Fruit fly (Drosophila melanogaster) whole organism, embryonic: ENCODE measurements around the gene CG7860.

Source experiments
- Ada2b ChIP-seq: fragments of 200-800 bp; sonication (Bioruptor generic); IDR thresholded peaks from 2 replicates; pipeline ENCODE4 v1.3.6; 2022; ENCODE audit warnings: missing biosample characterization, missing genetic modification characterization
- Adf1 ChIP-seq: fragments of 200-800 bp; sonication (Bioruptor generic); IDR thresholded peaks from 2 replicates; pipeline ENCODE4 v1.3.6; 2022; ENCODE audit warnings: missing biosample characterization, missing genetic modification characterization
- Aef1 ChIP-seq: fragments of 200-800 bp; sonication (Bioruptor generic); IDR thresholded peaks from 3 replicates; pipeline ENCODE4 v1.3.6; 2022; ENCODE audit warnings: missing biosample characterization, missing genetic modification characterization
- BEAF-32 ChIP-seq: fragments of 200-800 bp; sonication (Bioruptor generic); optimal IDR thresholded peaks from 3 replicates; lab custom pipeline; 2017; ENCODE audit warnings: missing biosample characterization, missing genetic modification characterization, mild to moderate bottlenecking, moderate library complexity, missing genetic modification reagents
- Bgb ChIP-seq: fragments of 200-800 bp; sonication (Bioruptor generic); IDR thresholded peaks from 2 replicates; pipeline ENCODE4 v1.3.6; 2022; ENCODE audit warnings: missing biosample characterization, missing genetic modification characterization; ENCODE audit not compliant: partially characterized antibody
- CG13123 ChIP-seq: fragments of 200-800 bp; sonication (Bioruptor generic); optimal IDR thresholded peaks from 2 replicates; lab custom pipeline; 2016; ENCODE audit warnings: missing biosample characterization, missing genetic modification characterization
- CG15269 ChIP-seq: fragments of 200-800 bp; sonication (Bioruptor generic); optimal IDR thresholded peaks from 2 replicates; lab custom pipeline; 2018; ENCODE audit warnings: missing biosample characterization, mild to moderate bottlenecking, missing genetic modification characterization, moderate library complexity
- CG1529 ChIP-seq: fragments of 200-800 bp; sonication (Bioruptor generic); optimal IDR thresholded peaks from 3 replicates; lab custom pipeline; 2018; ENCODE audit warnings: missing biosample characterization, missing genetic modification characterization
- CG15601 ChIP-seq: fragments of 200-800 bp; sonication (Bioruptor generic); optimal IDR thresholded peaks from 3 replicates; lab custom pipeline; 2019; ENCODE audit warnings: missing biosample characterization, mild to moderate bottlenecking, missing genetic modification characterization, moderate library complexity
- CG17802 ChIP-seq: fragments of 200-800 bp; sonication (Bioruptor generic); optimal IDR thresholded peaks from 2 replicates; lab custom pipeline; 2018; ENCODE audit warnings: missing biosample characterization, mild to moderate bottlenecking, missing genetic modification characterization, moderate library complexity
- CG18476 ChIP-seq: fragments of 200-800 bp; sonication (Bioruptor generic); optimal IDR thresholded peaks from 2 replicates; lab custom pipeline; 2016; ENCODE audit warnings: missing biosample characterization, mild to moderate bottlenecking, missing genetic modification characterization
- CG18619 ChIP-seq: fragments of 200-800 bp; sonication (Bioruptor generic); optimal IDR thresholded peaks from 3 replicates; lab custom pipeline; 2017; ENCODE audit warnings: missing biosample characterization, mild to moderate bottlenecking, missing genetic modification characterization
- CG32532 ChIP-seq: fragments of 200-800 bp; sonication (Bioruptor generic); IDR thresholded peaks from 2 replicates; pipeline ENCODE4 v1.3.6; 2022; ENCODE audit warnings: missing biosample characterization, missing genetic modification characterization
- CG33213 ChIP-seq: fragments of 200-800 bp; sonication (Bioruptor generic); optimal IDR thresholded peaks from 3 replicates; lab custom pipeline; 2016; ENCODE audit warnings: missing biosample characterization, missing genetic modification characterization
- CG3995 ChIP-seq: fragments of 200-800 bp; sonication (Bioruptor generic); optimal IDR thresholded peaks from 3 replicates; lab custom pipeline; 2016; ENCODE audit warnings: missing biosample characterization, missing genetic modification characterization
- CG4360 ChIP-seq: fragments of 200-800 bp; sonication (Bioruptor generic); IDR thresholded peaks from 2 replicates; pipeline ENCODE4 v1.3.6; 2022; ENCODE audit warnings: missing biosample characterization, missing genetic modification characterization
- CG4707 ChIP-seq: fragments of 200-800 bp; sonication (Bioruptor generic); optimal IDR thresholded peaks from 2 replicates; lab custom pipeline; 2018; ENCODE audit warnings: missing biosample characterization, mild to moderate bottlenecking, missing genetic modification characterization, moderate library complexity
- CG5953 ChIP-seq: fragments of 200-800 bp; sonication (Bioruptor generic); IDR thresholded peaks from 2 replicates; pipeline ENCODE4 v1.3.6; 2022; ENCODE audit warnings: missing biosample characterization, missing genetic modification characterization
- CG6654 ChIP-seq: fragments of 200-800 bp; sonication (Bioruptor generic); optimal IDR thresholded peaks from 2 replicates; lab custom pipeline; 2017; ENCODE audit warnings: missing biosample characterization, mild to moderate bottlenecking, missing genetic modification characterization
- CG7556 ChIP-seq: fragments of 200-800 bp; sonication (Bioruptor generic); optimal IDR thresholded peaks from 2 replicates; lab custom pipeline; 2017; ENCODE audit warnings: missing biosample characterization, mild to moderate bottlenecking, missing genetic modification characterization
- CG7839 ChIP-seq: fragments of 200-800 bp; sonication (Bioruptor generic); optimal IDR thresholded peaks from 3 replicates; lab custom pipeline; 2018; ENCODE audit warnings: missing biosample characterization, mild to moderate bottlenecking, missing genetic modification characterization, moderate library complexity
- CG7963 ChIP-seq: fragments of 200-800 bp; sonication (Bioruptor generic); IDR thresholded peaks from 3 replicates; pipeline ENCODE4 v1.3.6; 2022; ENCODE audit warnings: missing biosample characterization, missing genetic modification characterization; ENCODE audit not compliant: partially characterized antibody
- CG8359 ChIP-seq: fragments of 200-800 bp; sonication (Bioruptor generic); optimal IDR thresholded peaks from 2 replicates; lab custom pipeline; 2017; ENCODE audit warnings: missing biosample characterization, mild to moderate bottlenecking, missing genetic modification characterization, borderline replicate concordance
- Ets65A ChIP-seq: fragments of 200-800 bp; sonication (Bioruptor generic); peaks from one replicate; lab custom pipeline; 2016; ENCODE audit warnings: missing biosample characterization, missing genetic modification characterization
- Gug ChIP-seq: fragments of 200-800 bp; sonication (Bioruptor generic); IDR thresholded peaks from 4 replicates; pipeline ENCODE4 v1.3.6; 2022; ENCODE audit warnings: missing biosample characterization, missing genetic modification characterization
- H15 ChIP-seq: fragments of 200-800 bp; sonication (Bioruptor generic); IDR thresholded peaks from 3 replicates; pipeline ENCODE4 v1.3.6; 2022; ENCODE audit warnings: missing biosample characterization, missing genetic modification characterization
- Mad ChIP-seq: fragments of 200-800 bp; sonication (Bioruptor generic); optimal IDR thresholded peaks from 2 replicates; lab custom pipeline; 2016; ENCODE audit warnings: missing biosample characterization, missing genetic modification characterization
- Mes4 ChIP-seq: fragments of 200-800 bp; sonication (Bioruptor generic); optimal IDR thresholded peaks from 2 replicates; lab custom pipeline; 2016; ENCODE audit warnings: missing biosample characterization, missing genetic modification characterization
- Neu2 ChIP-seq: fragments of 200-800 bp; sonication (Bioruptor generic); optimal IDR thresholded peaks from 3 replicates; lab custom pipeline; 2016; ENCODE audit warnings: missing biosample characterization, missing genetic modification characterization, borderline replicate concordance
- Nf-YC ChIP-seq: fragments of 200-800 bp; optimal IDR thresholded peaks from 3 replicates; lab custom pipeline; 2019; ENCODE audit warnings: missing biosample characterization, mild to moderate bottlenecking, missing genetic modification characterization, moderate library complexity
- Pdp1 ChIP-seq, 2 experiments: fragments of 200-800 bp; sonication (Bioruptor generic); optimal IDR thresholded peaks; 3 replicates each; lab custom pipeline; 2016; ENCODE audit warnings: missing biosample characterization in 2 of 2, missing genetic modification characterization in 2 of 2, mild to moderate bottlenecking in 1 of 2, moderate library complexity in 1 of 2
- Rfx ChIP-seq: fragments of 200-800 bp; sonication (Bioruptor generic); IDR thresholded peaks from 2 replicates; pipeline ENCODE4 v1.3.6; 2022; ENCODE audit warnings: missing biosample characterization, missing genetic modification characterization
- Spps ChIP-seq: fragments of 200-800 bp; sonication (Bioruptor generic); optimal IDR thresholded peaks from 2 replicates; lab custom pipeline; 2018; ENCODE audit warnings: missing biosample characterization, mild to moderate bottlenecking, missing genetic modification characterization
- Vsx1 ChIP-seq: fragments of 200-800 bp; sonication (Bioruptor generic); optimal IDR thresholded peaks from 2 replicates; lab custom pipeline; 2017; ENCODE audit warnings: missing biosample characterization, mild to moderate bottlenecking, missing genetic modification characterization, missing genetic modification reagents
- abd-A ChIP-seq: fragments of 200-800 bp; sonication (Bioruptor generic); optimal IDR thresholded peaks from 3 replicates; lab custom pipeline; 2019; ENCODE audit warnings: missing biosample characterization, mild to moderate bottlenecking, missing genetic modification characterization, moderate library complexity
- az2 ChIP-seq: fragments of 200-800 bp; sonication (Bioruptor generic); optimal IDR thresholded peaks from 3 replicates; lab custom pipeline; 2016; ENCODE audit warnings: missing biosample characterization, missing genetic modification characterization
- cg ChIP-seq: fragments of 200-800 bp; sonication (Bioruptor generic); optimal IDR thresholded peaks from 3 replicates; lab custom pipeline; 2019; ENCODE audit warnings: missing biosample characterization, mild to moderate bottlenecking, missing genetic modification characterization, moderate library complexity
- chif ChIP-seq, 2 experiments: fragments of 200-800 bp; sonication (Bioruptor generic); optimal IDR thresholded peaks; 3 replicates each; lab custom pipeline; 2016; ENCODE audit warnings: missing biosample characterization in 2 of 2, missing genetic modification characterization in 2 of 2
- dimm ChIP-seq: fragments of 200-800 bp; sonication (Bioruptor generic); IDR thresholded peaks from 2 replicates; pipeline ENCODE4 v1.3.6; 2022; ENCODE audit warnings: missing biosample characterization, missing genetic modification characterization
- exex ChIP-seq: fragments of 200-800 bp; sonication (Bioruptor generic); optimal IDR thresholded peaks from 4 replicates; lab custom pipeline; 2018; ENCODE audit warnings: missing biosample characterization, mild to moderate bottlenecking, missing genetic modification characterization, moderate library complexity
- hth ChIP-seq: fragments of >200 bp; optimal IDR thresholded peaks from 2 replicates; lab custom pipeline; 2017; ENCODE audit warnings: inconsistent platforms
- maf-S ChIP-seq: fragments of 200-800 bp; sonication (Bioruptor generic); optimal IDR thresholded peaks from 2 replicates; lab custom pipeline; 2016; ENCODE audit warnings: missing biosample characterization, missing genetic modification characterization
- nerfin-2 ChIP-seq: fragments of 200-800 bp; sonication (Bioruptor generic); IDR thresholded peaks from 2 replicates; pipeline ENCODE4 v1.3.6; 2022; ENCODE audit warnings: missing biosample characterization, missing genetic modification characterization; ENCODE audit not compliant: partially characterized antibody
- repo ChIP-seq: fragments of 200-800 bp; sonication (Bioruptor generic); optimal IDR thresholded peaks from 2 replicates; lab custom pipeline; 2016; ENCODE audit warnings: missing biosample characterization, missing genetic modification characterization
- sens-2 ChIP-seq: fragments of 200-800 bp; sonication (Bioruptor generic); IDR thresholded peaks from 2 replicates; pipeline ENCODE4 v1.3.6; 2022; ENCODE audit warnings: missing biosample characterization, missing genetic modification characterization
- trem ChIP-seq: fragments of 200-800 bp; optimal IDR thresholded peaks from 3 replicates; lab custom pipeline; 2019; ENCODE audit warnings: missing biosample characterization, mild to moderate bottlenecking, missing genetic modification characterization, moderate library complexity
- unc-4 ChIP-seq: fragments of 200-800 bp; sonication (Bioruptor generic); IDR thresholded peaks from 2 replicates; pipeline ENCODE4 v1.3.6; 2022; ENCODE audit warnings: missing biosample characterization, missing genetic modification characterization; ENCODE audit not compliant: partially characterized antibody

Gene CG7860

DNA sequence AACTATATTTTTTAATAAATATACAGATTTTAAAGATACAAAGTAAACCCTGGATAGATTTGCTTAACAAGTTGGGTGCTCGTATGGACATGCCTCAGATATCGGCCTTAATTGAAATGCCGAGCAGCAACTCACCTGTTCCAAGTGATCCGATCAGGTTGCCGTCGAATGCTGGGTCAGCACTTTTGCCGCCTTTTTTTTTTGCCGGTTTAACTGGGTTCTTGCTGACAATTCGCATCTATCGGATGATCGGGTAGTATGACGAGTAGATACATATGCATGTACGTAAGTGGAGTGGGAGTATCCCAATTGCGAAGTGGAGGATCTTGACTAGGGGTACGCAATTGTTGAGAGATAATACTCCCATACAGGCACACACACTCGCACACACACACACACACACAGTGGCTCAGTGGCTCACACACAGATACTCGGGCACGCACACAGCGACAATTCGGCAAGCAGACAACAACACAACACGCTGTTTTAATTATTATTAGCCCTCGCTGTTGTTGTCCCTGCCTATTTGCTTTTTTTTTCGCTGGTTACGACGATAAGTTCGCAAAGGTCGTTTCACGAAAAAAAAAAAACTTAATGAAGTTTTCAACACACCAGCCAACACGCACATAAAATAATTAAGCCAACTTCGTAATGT lies 24.2 kb downstream of the CG7860 start:
- TF ChIP-seq Aef1 (GFP tag; lab: Robert Waterston, UW), result peak; percentile 45; the same call in 1 of the 3 replicates
- TF ChIP-seq CG4707 (GFP tag; lab: Kevin White, UChicago), result no peak
- no peak for TF ChIP-seq CG5953
- no peak for TF ChIP-seq CG15269 (tag; lab: Kevin White, UChicago)
- peak; percentile 62 for TF ChIP-seq CG4360 (GFP tag; lab: Robert Waterston, UW)
- TF ChIP-seq Pdp1 (GFP tag; optimal IDR thresholded peaks at IDR 0.05; lab: Kevin White, UChicago), result peak in 1 of 2 experiments; percentile 45
- TF ChIP-seq cg (GFP tag; lab: Kevin White, UChicago), result peak; percentile 82
- TF ChIP-seq exex (tag; lab: Kevin White, UChicago), result peak; percentile 18
- TF ChIP-seq Adf1 (GFP tag; lab: Robert Waterston, UW), result no peak
- TF ChIP-seq Vsx1 (GFP tag; lab: Kevin White, UChicago), result peak; percentile 37

DNA sequence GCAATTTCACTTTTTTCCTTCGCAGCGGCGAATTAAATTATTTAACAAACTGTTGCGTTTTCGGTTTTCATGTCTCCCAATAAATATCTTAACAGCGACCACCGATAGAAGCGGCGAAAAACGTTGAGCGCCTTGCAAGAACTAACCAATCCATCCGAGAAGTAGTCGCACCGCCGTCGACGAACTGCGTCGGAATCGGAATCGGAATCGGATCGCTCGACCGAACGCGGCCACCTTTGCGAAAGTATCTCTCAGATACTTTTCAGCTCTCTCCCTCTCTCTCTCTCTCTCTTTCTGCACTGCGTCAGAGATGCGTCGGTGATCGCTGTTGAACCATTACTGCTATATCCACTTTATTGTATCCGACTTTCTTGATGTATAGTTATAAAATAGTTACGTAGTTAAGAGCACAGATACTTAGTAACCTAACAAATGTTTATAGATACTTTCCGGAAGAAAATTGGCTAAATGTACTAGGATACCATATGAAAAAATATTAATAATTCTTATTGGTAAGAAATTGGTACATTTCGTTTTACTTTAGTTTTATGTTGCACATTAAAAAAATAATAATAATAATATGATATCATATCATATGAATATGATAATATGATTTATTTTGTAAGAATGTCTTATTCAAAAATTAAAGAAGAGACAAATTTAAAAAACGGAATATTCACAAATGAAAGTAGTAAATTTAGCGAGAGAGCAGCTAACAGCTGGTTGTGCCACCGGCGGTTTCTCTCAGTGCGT lies 24.9 kb downstream of the CG7860 start, which contains the start of gene Chsy:
TSS of gene Chsy (minus strand) at position 58 of the 753 bp plus-strand sequence.
- TF ChIP-seq CG7839 (tag; lab: Kevin White, UChicago), result no peak
- TF ChIP-seq trem (tag; lab: Kevin White, UChicago), result no peak
- TF ChIP-seq BEAF-32 (GFP tag; lab: Kevin White, UChicago), result no peak
- no peak for TF ChIP-seq nerfin-2 (GFP tag; lab: Robert Waterston, UW)
- TF ChIP-seq Neu2 (GFP tag; lab: Kevin White, UChicago), result no peak
- TF ChIP-seq H15, result no peak
- TF ChIP-seq CG33213 (GFP tag; lab: Kevin White, UChicago), result no peak
- no peak for TF ChIP-seq CG15601 (tag; lab: Kevin White, UChicago)
- no peak for TF ChIP-seq Mes4 (GFP tag; lab: Kevin White, UChicago)
- no peak for TF ChIP-seq CG18476 (GFP tag; lab: Kevin White, UChicago)
- peak; percentile 35 for TF ChIP-seq CG18619 (GFP tag; lab: Kevin White, UChicago)
- no peak for TF ChIP-seq unc-4 (GFP tag; lab: Robert Waterston, UW)
- TF ChIP-seq repo (GFP tag; lab: Kevin White, UChicago), result no peak
- TF ChIP-seq Rfx (GFP tag; lab: Robert Waterston, UW), result peak; percentile 52
- peak; percentile 33 for TF ChIP-seq CG7556
- no peak for TF ChIP-seq az2
- no peak for TF ChIP-seq CG7963 (GFP tag; lab: Robert Waterston, UW)
- TF ChIP-seq CG1529 (GFP tag; lab: Kevin White, UChicago), result no peak
- TF ChIP-seq Bgb (GFP tag; lab: Robert Waterston, UW), result 0 out of 2 replicates have a peak, but pooled peaks have one; percentile 10
- no peak for TF ChIP-seq dimm (GFP tag; lab: Robert Waterston, UW)
- peak; percentile 26 for TF ChIP-seq Nf-YC (tag; lab: Kevin White, UChicago)
- TF ChIP-seq Pdp1 (GFP tag; optimal IDR thresholded peaks at IDR 0.05; lab: Kevin White, UChicago), result no peak
- no peak for TF ChIP-seq hth (lab: Kevin White, UChicago)
- no peak for TF ChIP-seq sens-2 (GFP tag; lab: Robert Waterston, UW)
- TF ChIP-seq CG13123, result no peak
- no peak for TF ChIP-seq CG6654 (GFP tag; lab: Kevin White, UChicago)
- no peak for TF ChIP-seq Ets65A (GFP tag; lab: Kevin White, UChicago)
- TF ChIP-seq CG17802 (tag; lab: Kevin White, UChicago), result no peak
- no peak for TF ChIP-seq maf-S (GFP tag; lab: Kevin White, UChicago)
- no peak for TF ChIP-seq Mad (GFP tag; lab: Kevin White, UChicago)
- TF ChIP-seq Ada2b (GFP tag; lab: Robert Waterston, UW), result no peak
- peak; percentile 49; the same call in 1 of the 4 replicates for TF ChIP-seq Gug
- TF ChIP-seq CG3995 (GFP tag; lab: Kevin White, UChicago), result peak; percentile 95
- TF ChIP-seq chif (GFP tag; optimal IDR thresholded peaks at IDR 0.05; lab: Kevin White, UChicago), result no peak
- no peak for TF ChIP-seq CG8359 (GFP tag; lab: Kevin White, UChicago)
- no peak for TF ChIP-seq abd-A
- TF ChIP-seq CG32532 (GFP tag; lab: Robert Waterston, UW), result 0 out of 2 replicates have a peak, but pooled peaks have one; percentile 10
- TF ChIP-seq Spps (tag; lab: Kevin White, UChicago), result no peak
